Fruit fly (Drosophila melanogaster) whole organism, embryonic: ENCODE results near the gene nAChRalpha5.
A peak's percentile ranks its signal among the peaks of the same experiment; 100 is the strongest.

Experiments used
- ATbp ChIP-seq: fragments of 200-800 bp; sonication (Bioruptor generic); optimal IDR thresholded peaks from 2 replicates; lab custom pipeline; 2017; ENCODE audit warnings: missing biosample characterization, mild to moderate bottlenecking, missing genetic modification characterization, missing genetic modification reagents
- Asciz ChIP-seq: fragments of 200-800 bp; sonication (Bioruptor generic); optimal IDR thresholded peaks from 2 replicates; lab custom pipeline; 2017; ENCODE audit warnings: missing biosample characterization, mild to moderate bottlenecking, missing genetic modification characterization, missing genetic modification reagents
- BEAF-32 ChIP-seq: fragments of 200-800 bp; sonication (Bioruptor generic); optimal IDR thresholded peaks from 3 replicates; lab custom pipeline; 2017; ENCODE audit warnings: missing biosample characterization, missing genetic modification characterization, mild to moderate bottlenecking, moderate library complexity, missing genetic modification reagents
- Blimp-1 ChIP-seq: fragments of 200-800 bp; sonication (Bioruptor generic); optimal IDR thresholded peaks from 3 replicates; lab custom pipeline; 2018; ENCODE audit warnings: missing biosample characterization, missing genetic modification characterization, mild to moderate bottlenecking, moderate library complexity, missing genetic modification reagents
- CG10147 ChIP-seq: fragments of 200-800 bp; sonication (Bioruptor generic); optimal IDR thresholded peaks from 2 replicates; lab custom pipeline; 2019; ENCODE audit warnings: missing biosample characterization, mild to moderate bottlenecking, missing genetic modification characterization, moderate library complexity
- CG1024 ChIP-seq: fragments of 200-800 bp; sonication (Bioruptor generic); IDR thresholded peaks from 2 replicates; pipeline ENCODE4 v1.3.6; 2022; ENCODE audit warnings: missing biosample characterization, missing genetic modification characterization
- CG10321 ChIP-seq: fragments of 200-800 bp; sonication (Bioruptor generic); IDR thresholded peaks from 2 replicates; pipeline ENCODE4 v1.3.6; 2022; ENCODE audit warnings: missing biosample characterization, missing genetic modification characterization
- CG11560 ChIP-seq: fragments of 200-800 bp; sonication (Bioruptor generic); IDR thresholded peaks from 3 replicates; pipeline ENCODE4 v1.3.6; 2022; ENCODE audit warnings: missing biosample characterization, missing genetic modification characterization
- CG11723 ChIP-seq: fragments of 200-800 bp; sonication (Bioruptor generic); optimal IDR thresholded peaks from 2 replicates; lab custom pipeline; 2017; ENCODE audit warnings: missing biosample characterization, mild to moderate bottlenecking, missing genetic modification characterization
- CG12071 ChIP-seq: fragments of 200-800 bp; sonication (Bioruptor generic); optimal IDR thresholded peaks from 3 replicates; lab custom pipeline; 2018; ENCODE audit warnings: missing biosample characterization, mild to moderate bottlenecking, missing genetic modification characterization
- CG12236 ChIP-seq: fragments of 200-800 bp; sonication (Bioruptor generic); optimal IDR thresholded peaks from 2 replicates; lab custom pipeline; 2016; ENCODE audit warnings: missing biosample characterization, missing genetic modification characterization
- CG14050 ChIP-seq: fragments of 200-800 bp; sonication (Bioruptor generic); IDR thresholded peaks from 3 replicates; pipeline ENCODE4 v1.3.6; 2022; ENCODE audit warnings: missing biosample characterization, missing genetic modification characterization
- CG15269 ChIP-seq: fragments of 200-800 bp; sonication (Bioruptor generic); optimal IDR thresholded peaks from 2 replicates; lab custom pipeline; 2018; ENCODE audit warnings: missing biosample characterization, mild to moderate bottlenecking, missing genetic modification characterization, moderate library complexity
- CG15514 ChIP-seq: fragments of 200-800 bp; sonication (Bioruptor generic); optimal IDR thresholded peaks from 3 replicates; lab custom pipeline; 2017; ENCODE audit warnings: missing biosample characterization, missing genetic modification characterization, mild to moderate bottlenecking, moderate library complexity, missing genetic modification reagents
- CG16813 ChIP-seq: fragments of 200-800 bp; sonication (Bioruptor generic); IDR thresholded peaks from 3 replicates; pipeline ENCODE4 v1.3.6; 2022; ENCODE audit warnings: missing biosample characterization, missing genetic modification characterization; ENCODE audit not compliant: partially characterized antibody
- CG16815 ChIP-seq: fragments of 200-800 bp; sonication (Bioruptor generic); optimal IDR thresholded peaks from 3 replicates; lab custom pipeline; 2017; ENCODE audit warnings: missing biosample characterization, mild to moderate bottlenecking, missing genetic modification characterization
- CG16863 ChIP-seq: fragments of 200-800 bp; sonication (Bioruptor generic); optimal IDR thresholded peaks from 3 replicates; lab custom pipeline; 2016; ENCODE audit warnings: missing biosample characterization, missing genetic modification characterization
- CG18011 ChIP-seq: fragments of 200-800 bp; sonication (Bioruptor generic); optimal IDR thresholded peaks from 2 replicates; lab custom pipeline; 2017; ENCODE audit warnings: missing biosample characterization, missing genetic modification characterization, mild to moderate bottlenecking, moderate library complexity, missing genotype
- CG2120 ChIP-seq: fragments of 200-800 bp; sonication (Bioruptor generic); optimal IDR thresholded peaks from 3 replicates; lab custom pipeline; 2016; ENCODE audit warnings: missing biosample characterization, missing genetic modification characterization
- CG2202 ChIP-seq: fragments of 200-800 bp; sonication (Bioruptor generic); optimal IDR thresholded peaks from 2 replicates; lab custom pipeline; 2018; ENCODE audit warnings: missing biosample characterization, mild to moderate bottlenecking, missing genetic modification characterization
- CG2875 ChIP-seq: fragments of 200-800 bp; sonication (Bioruptor generic); optimal IDR thresholded peaks from 2 replicates; lab custom pipeline; 2017; ENCODE audit warnings: missing biosample characterization, mild to moderate bottlenecking, missing genetic modification characterization, missing genetic modification reagents
- CG30020 ChIP-seq: fragments of 200-800 bp; optimal IDR thresholded peaks from 2 replicates; lab custom pipeline; 2019; ENCODE audit warnings: missing biosample characterization, mild to moderate bottlenecking, missing genetic modification characterization, moderate library complexity
- CG3163 ChIP-seq: fragments of 200-800 bp; sonication (Bioruptor generic); optimal IDR thresholded peaks from 3 replicates; lab custom pipeline; 2016; ENCODE audit warnings: missing biosample characterization, missing genetic modification characterization
- CG3838 ChIP-seq: fragments of 200-800 bp; sonication (Bioruptor generic); optimal IDR thresholded peaks from 3 replicates; lab custom pipeline; 2016; ENCODE audit warnings: missing biosample characterization, missing genetic modification characterization
- CG6765 ChIP-seq: fragments of 200-800 bp; sonication (Bioruptor generic); optimal IDR thresholded peaks from 3 replicates; lab custom pipeline; 2017; ENCODE audit warnings: missing biosample characterization, mild to moderate bottlenecking, missing genetic modification characterization
- CG7786 ChIP-seq: fragments of 200-800 bp; sonication (Bioruptor generic); optimal IDR thresholded peaks from 2 replicates; lab custom pipeline; 2016; ENCODE audit warnings: missing biosample characterization, missing genetic modification characterization
- CG8944 ChIP-seq: fragments of 200-800 bp; sonication (Bioruptor generic); optimal IDR thresholded peaks from 3 replicates; lab custom pipeline; 2016; ENCODE audit warnings: missing biosample characterization, missing genetic modification characterization
- CG9609 ChIP-seq: fragments of 200-800 bp; sonication (Bioruptor generic); optimal IDR thresholded peaks from 3 replicates; lab custom pipeline; 2016; ENCODE audit warnings: missing biosample characterization, missing genetic modification characterization
- CoRest ChIP-seq: fragments of 200-800 bp; sonication (Bioruptor generic); optimal IDR thresholded peaks from 3 replicates; lab custom pipeline; 2018; ENCODE audit warnings: missing biosample characterization, mild to moderate bottlenecking, missing genetic modification characterization, moderate library complexity
- Dip2 ChIP-seq: fragments of 200-800 bp; sonication (Bioruptor generic); IDR thresholded peaks from 2 replicates; pipeline ENCODE4 v1.3.6; 2022; ENCODE audit warnings: missing biosample characterization, missing genetic modification characterization
- Dref ChIP-seq: fragments of 200-800 bp; sonication (Bioruptor generic); IDR thresholded peaks from 2 replicates; pipeline ENCODE4 v1.3.6; 2022; ENCODE audit warnings: missing biosample characterization, missing genetic modification characterization
- Hand ChIP-seq: fragments of 200-800 bp; sonication (Bioruptor generic); optimal IDR thresholded peaks from 2 replicates; lab custom pipeline; 2017; ENCODE audit warnings: mild to moderate bottlenecking, missing biosample characterization, missing genetic modification reagents, missing genetic modification characterization
- HmgD ChIP-seq: fragments of 200-800 bp; sonication (Bioruptor generic); optimal IDR thresholded peaks from 3 replicates; lab custom pipeline; 2016; ENCODE audit warnings: missing biosample characterization, missing genetic modification characterization
- Mrtf ChIP-seq: fragments of 200-800 bp; sonication (Bioruptor generic); IDR thresholded peaks from 3 replicates; pipeline ENCODE4 v1.3.6; 2022; ENCODE audit warnings: missing biosample characterization, missing genetic modification characterization
- NFAT ChIP-seq: fragments of 200-800 bp; sonication (Bioruptor generic); IDR thresholded peaks from 2 replicates; pipeline ENCODE4 v1.3.6; 2022; ENCODE audit warnings: missing biosample characterization, missing genetic modification characterization
- Nf-YB ChIP-seq: fragments of 200-800 bp; sonication (Bioruptor generic); optimal IDR thresholded peaks from 3 replicates; lab custom pipeline; 2019; ENCODE audit warnings: missing biosample characterization, mild to moderate bottlenecking, missing genetic modification characterization, moderate library complexity
- Oaz ChIP-seq: fragments of 200-800 bp; sonication (Bioruptor generic); IDR thresholded peaks from 2 replicates; pipeline ENCODE4 v1.3.6; 2022; ENCODE audit warnings: missing biosample characterization, missing genetic modification characterization
- Side ChIP-seq: fragments of 200-800 bp; sonication (Bioruptor generic); optimal IDR thresholded peaks from 2 replicates; lab custom pipeline; 2016; ENCODE audit warnings: missing biosample characterization, missing genetic modification characterization
- Stat92E ChIP-seq, 3 experiments: fragments of >200 bp in 2 of 3; fragments of 200-800 bp in 1 of 3; sonication (Bioruptor generic) in 1 of 3; optimal IDR thresholded peaks; 2 replicates each; lab custom pipeline; 2017 to 2019; ENCODE audit warnings: missing biosample characterization in 3 of 3, missing genetic modification characterization in 3 of 3, mild to moderate bottlenecking in 1 of 3, moderate library complexity in 1 of 3
- ap ChIP-seq: fragments of 200-800 bp; sonication (Bioruptor generic); IDR thresholded peaks from 2 replicates; pipeline ENCODE4 v1.3.6; 2022; ENCODE audit warnings: missing biosample characterization, missing genetic modification characterization
- dpn ChIP-seq, 2 experiments: fragments of 200-800 bp; sonication (Bioruptor generic); optimal IDR thresholded peaks; 3 replicates each; lab custom pipeline; 2016; ENCODE audit warnings: missing biosample characterization in 2 of 2, missing genetic modification characterization in 2 of 2
- fu2 ChIP-seq: fragments of 200-800 bp; sonication (Bioruptor generic); optimal IDR thresholded peaks from 2 replicates; lab custom pipeline; 2016; ENCODE audit warnings: missing biosample characterization, missing genetic modification characterization
- gem ChIP-seq: fragments of 200-800 bp; sonication (Bioruptor generic); optimal IDR thresholded peaks from 2 replicates; lab custom pipeline; 2019; ENCODE audit warnings: missing biosample characterization, mild to moderate bottlenecking, missing genetic modification characterization, moderate library complexity
- grn ChIP-seq: fragments of 200-800 bp; sonication (Bioruptor generic); optimal IDR thresholded peaks from 3 replicates; lab custom pipeline; 2017; ENCODE audit warnings: missing biosample characterization, missing genetic modification characterization
- lab ChIP-seq: fragments of 200-800 bp; sonication (Bioruptor generic); optimal IDR thresholded peaks from 3 replicates; lab custom pipeline; 2017; ENCODE audit warnings: missing biosample characterization, missing genetic modification characterization, mild to moderate bottlenecking, moderate library complexity, missing genetic modification reagents
- lmd ChIP-seq: fragments of 200-800 bp; sonication (Bioruptor generic); IDR thresholded peaks from 2 replicates; pipeline ENCODE4 v1.3.6; 2022; ENCODE audit warnings: missing biosample characterization, missing genetic modification characterization
- repo ChIP-seq: fragments of 200-800 bp; sonication (Bioruptor generic); optimal IDR thresholded peaks from 2 replicates; lab custom pipeline; 2016; ENCODE audit warnings: missing biosample characterization, missing genetic modification characterization
- sqz ChIP-seq: fragments of 200-800 bp; sonication (Bioruptor generic); optimal IDR thresholded peaks from 3 replicates; lab custom pipeline; 2018; ENCODE audit warnings: missing biosample characterization, mild to moderate bottlenecking, missing genetic modification characterization
- stwl ChIP-seq: fragments of 200-800 bp; sonication (Bioruptor generic); optimal IDR thresholded peaks from 3 replicates; lab custom pipeline; 2018; ENCODE audit warnings: missing biosample characterization, mild to moderate bottlenecking, missing genetic modification characterization, moderate library complexity

Gene nAChRalpha5

dm6 chr2L:14022130-14022735 lies 17.7 kb upstream of the nAChRalpha5 start (continued):
- peak; percentile 74 for TF ChIP-seq ap (GFP tag; lab: Robert Waterston, UW)
- TF ChIP-seq CG16813 = no peak
- peak; percentile 52 for TF ChIP-seq CG8944 (GFP tag; lab: Kevin White, UChicago)
- peak; percentile 75; the same call in 1 of the 2 replicates for TF ChIP-seq CG10321 (GFP tag; lab: Robert Waterston, UW)
- peak; percentile 33 for TF ChIP-seq grn
- TF ChIP-seq CG11723 (GFP tag; lab: Kevin White, UChicago) = peak; percentile 77
- peak; percentile 98 for TF ChIP-seq CoRest (tag; lab: Kevin White, UChicago)
- peak; percentile 80 for TF ChIP-seq CG30020 (tag; lab: Kevin White, UChicago)
- peak; percentile 48 for TF ChIP-seq CG9609 (GFP tag; lab: Kevin White, UChicago)
- TF ChIP-seq CG2120 (GFP tag; lab: Kevin White, UChicago) = peak; percentile 65
- TF ChIP-seq Blimp-1 (GFP tag; lab: Kevin White, UChicago) = peak; percentile 93
- no peak for TF ChIP-seq fu2 (GFP tag; lab: Kevin White, UChicago)
- TF ChIP-seq CG10147 = peak; percentile 97
- peak; percentile 85 for TF ChIP-seq CG2202 (tag; lab: Kevin White, UChicago)
- peak; percentile 43 for TF ChIP-seq CG18011 (GFP tag; lab: Kevin White, UChicago)
- peak; percentile 80 for TF ChIP-seq CG16815
- no peak for TF ChIP-seq Side (GFP tag; lab: Kevin White, UChicago)
- TF ChIP-seq stwl (tag; lab: Kevin White, UChicago) = peak; percentile 14
- TF ChIP-seq lab (GFP tag; lab: Kevin White, UChicago) = peak; percentile 95
- TF ChIP-seq gem (tag; lab: Kevin White, UChicago) = peak; percentile 99
- TF ChIP-seq CG7786 = peak; percentile 7
- peak; percentile 96 for TF ChIP-seq CG15269
- peak; percentile 61 for TF ChIP-seq Dip2
- peak; percentile 97 for TF ChIP-seq sqz
- peak; percentile 31 to 86 for TF ChIP-seq dpn (GFP tag; optimal IDR thresholded peaks at IDR 0.05; lab: Kevin White, UChicago)
- TF ChIP-seq Oaz (GFP tag; lab: Robert Waterston, UW) = peak; percentile 87
- TF ChIP-seq CG12236 (GFP tag; lab: Kevin White, UChicago) = no peak
- TF ChIP-seq CG6765 = peak; percentile 95
- TF ChIP-seq CG1024 (GFP tag; lab: Robert Waterston, UW) = peak; percentile 42; the same call in 1 of the 2 replicates
- TF ChIP-seq ATbp (GFP tag; lab: Kevin White, UChicago) = peak; percentile 93
- peak; percentile 95 for TF ChIP-seq lmd
- TF ChIP-seq Hand (GFP tag; lab: Kevin White, UChicago) = peak; percentile 91
- TF ChIP-seq Stat92E (GFP tag; optimal IDR thresholded peaks at IDR 0.05; lab: Kevin White, UChicago) = peak in 1 of 3 experiments; percentile 50
- TF ChIP-seq Nf-YB (GFP tag; lab: Kevin White, UChicago) = peak; percentile 88
- TF ChIP-seq CG3163 (GFP tag; lab: Kevin White, UChicago) = no peak
- peak; percentile 66 for TF ChIP-seq CG12071
- TF ChIP-seq CG3838 (GFP tag; lab: Kevin White, UChicago) = no peak
- peak; percentile 0 for TF ChIP-seq CG16863 (GFP tag; lab: Kevin White, UChicago)
- TF ChIP-seq CG2875 (GFP tag; lab: Kevin White, UChicago) = peak; percentile 92
- TF ChIP-seq HmgD (GFP tag; lab: Kevin White, UChicago) = peak; percentile 2
- peak; percentile 72 for TF ChIP-seq NFAT (GFP tag; lab: Robert Waterston, UW)
- TF ChIP-seq repo (GFP tag; lab: Kevin White, UChicago) = peak; percentile 36
- peak; percentile 86 for TF ChIP-seq CG15514
- TF ChIP-seq CG11560 (tag; lab: Robert Waterston, UW) = peak; percentile 83; the same call in 2 of the 3 replicates
- TF ChIP-seq BEAF-32 (GFP tag; lab: Kevin White, UChicago) = no peak
- TF ChIP-seq Mrtf = peak; percentile 88
- TF ChIP-seq Dref (GFP tag; lab: Robert Waterston, UW) = no peak
- peak; percentile 95 for TF ChIP-seq Asciz
- peak; percentile 88 for TF ChIP-seq CG14050 (GFP tag; lab: Robert Waterston, UW)
